Worm (Caenorhabditis elegans) whole organism, mixed stage, embryonic: Measurements from ENCODE around the gene atl-1.

Experiments
- M03D4.4 ChIP-seq: sonication (generic microtip); optimal IDR thresholded peaks from 2 replicates; lab custom pipeline; 2017; ENCODE audit warnings: mild to moderate bottlenecking, missing genetic modification characterization, missing compliant biosample characterization
- bed-3 ChIP-seq: fragments of 200-800 bp; sonication (Bioruptor generic); optimal IDR thresholded peaks from 3 replicates; lab custom pipeline; 2018; ENCODE audit warnings: mild to moderate bottlenecking, missing genetic modification characterization, moderate library complexity, missing compliant biosample characterization
- blmp-1 ChIP-seq: fragments of 150-350 bp; optimal IDR thresholded peaks from 2 replicates; lab custom pipeline; 2014; ENCODE audit warnings: missing biosample characterization, missing genetic modification characterization
- ceh-39 ChIP-seq: fragments of 150-350 bp; optimal IDR thresholded peaks from 2 replicates; lab custom pipeline; 2014; ENCODE audit warnings: missing biosample characterization, missing genetic modification characterization
- ceh-43 ChIP-seq: fragments of 200-800 bp; sonication (Bioruptor generic); optimal IDR thresholded peaks from 2 replicates; lab custom pipeline; 2018; ENCODE audit warnings: mild to moderate bottlenecking, missing genetic modification characterization, moderate library complexity, missing compliant biosample characterization
- ceh-83 ChIP-seq: fragments of 200-800 bp; sonication (Bioruptor generic); optimal IDR thresholded peaks from 2 replicates; lab custom pipeline; 2018; ENCODE audit warnings: mild to moderate bottlenecking, missing genetic modification characterization, missing compliant biosample characterization
- ces-1 ChIP-seq: fragments of 150-350 bp; optimal IDR thresholded peaks from 2 replicates; lab custom pipeline; 2014; ENCODE audit warnings: missing biosample characterization, missing genetic modification reagents, missing genetic modification characterization
- cnd-1 ChIP-seq: fragments of 200-800 bp; sonication (Bioruptor generic); optimal IDR thresholded peaks from 2 replicates; lab custom pipeline; 2018; ENCODE audit warnings: mild to moderate bottlenecking, missing genetic modification characterization, missing compliant biosample characterization
- drap-1 ChIP-seq: fragments of 200-800 bp; sonication (Bioruptor generic); optimal IDR thresholded peaks from 3 replicates; lab custom pipeline; 2018; ENCODE audit warnings: mild to moderate bottlenecking, missing genetic modification characterization, missing compliant biosample characterization
- elt-3 ChIP-seq: fragments of 150-350 bp; optimal IDR thresholded peaks from 2 replicates; lab custom pipeline; 2014; ENCODE audit warnings: missing biosample characterization, missing genetic modification characterization
- flh-1 ChIP-seq: fragments of 200-800 bp; sonication (Bioruptor generic); optimal IDR thresholded peaks from 2 replicates; lab custom pipeline; 2018; ENCODE audit warnings: mild to moderate bottlenecking, missing genetic modification characterization, moderate library complexity, missing compliant biosample characterization
- ham-2 ChIP-seq: fragments of 200-800 bp; sonication (Bioruptor generic); optimal IDR thresholded peaks from 2 replicates; lab custom pipeline; 2018; ENCODE audit warnings: mild to moderate bottlenecking, missing genetic modification characterization, missing compliant biosample characterization
- hlh-1 ChIP-seq: fragments of 150-350 bp; optimal IDR thresholded peaks from 2 replicates; lab custom pipeline; 2014; ENCODE audit warnings: missing biosample characterization, missing genetic modification reagents, missing genetic modification characterization
- lin-13 ChIP-seq: fragments of 150-350 bp; optimal IDR thresholded peaks from 2 replicates; lab custom pipeline; 2014; ENCODE audit warnings: missing biosample characterization, missing genetic modification characterization
- lin-32 ChIP-seq: fragments of 200-800 bp; sonication (Bioruptor generic); optimal IDR thresholded peaks from 2 replicates; lab custom pipeline; 2018; ENCODE audit warnings: mild to moderate bottlenecking, missing genetic modification characterization, missing compliant biosample characterization
- lsy-2 ChIP-seq: fragments of 150-350 bp; optimal IDR thresholded peaks from 2 replicates; lab custom pipeline; 2014; ENCODE audit warnings: missing biosample characterization, missing genetic modification characterization
- mab-5 ChIP-seq: fragments of 150-350 bp; optimal IDR thresholded peaks from 2 replicates; lab custom pipeline; 2014; ENCODE audit warnings: missing biosample characterization, missing genetic modification characterization
- mep-1 ChIP-seq: fragments of 150-350 bp; optimal IDR thresholded peaks from 2 replicates; lab custom pipeline; 2017; ENCODE audit warnings: missing biosample characterization, missing genetic modification reagents, missing genetic modification characterization, inconsistent platforms
- mls-2 ChIP-seq: sonication (generic microtip); optimal IDR thresholded peaks from 2 replicates; lab custom pipeline; 2016; ENCODE audit warnings: mild to moderate bottlenecking, missing genetic modification characterization, moderate library complexity, missing compliant biosample characterization
- nhr-12 ChIP-seq: fragments of 150-350 bp; optimal IDR thresholded peaks from 2 replicates; lab custom pipeline; 2014; ENCODE audit warnings: missing biosample characterization, missing genetic modification characterization
- nhr-2 ChIP-seq: fragments of 150-350 bp; optimal IDR thresholded peaks from 2 replicates; lab custom pipeline; 2014; ENCODE audit warnings: missing biosample characterization, missing genetic modification characterization
- nhr-237 ChIP-seq: fragments of 150-350 bp; optimal IDR thresholded peaks from 2 replicates; lab custom pipeline; 2014; ENCODE audit warnings: missing biosample characterization, missing genetic modification characterization
- nhr-28 ChIP-seq: fragments of 150-350 bp; optimal IDR thresholded peaks from 2 replicates; lab custom pipeline; 2014; ENCODE audit warnings: missing biosample characterization, missing genetic modification characterization
- nhr-76 ChIP-seq: sonication (generic microtip); optimal IDR thresholded peaks from 2 replicates; lab custom pipeline; 2017; ENCODE audit warnings: missing biosample characterization, missing genetic modification characterization
- pha-4 ChIP-seq: fragments of 150-350 bp; optimal IDR thresholded peaks from 2 replicates; lab custom pipeline; 2018; ENCODE audit warnings: missing biosample characterization, missing genetic modification reagents, missing genetic modification characterization
- sem-2 ChIP-seq: fragments of 200-800 bp; sonication (Bioruptor generic); optimal IDR thresholded peaks from 2 replicates; lab custom pipeline; 2018; ENCODE audit warnings: mild to moderate bottlenecking, missing genetic modification characterization, missing compliant biosample characterization
- snpc-4 ChIP-seq: fragments of 150-350 bp; optimal IDR thresholded peaks from 2 replicates; lab custom pipeline; 2014; ENCODE audit warnings: missing biosample characterization, missing genetic modification characterization
- sptf-1 ChIP-seq: sonication (generic microtip); optimal IDR thresholded peaks from 2 replicates; lab custom pipeline; 2017; ENCODE audit warnings: mild to moderate bottlenecking, missing genetic modification characterization, moderate library complexity, missing compliant biosample characterization
- tbx-8 ChIP-seq: fragments of 200-800 bp; sonication (Bioruptor generic); optimal IDR thresholded peaks from 2 replicates; lab custom pipeline; 2018; ENCODE audit warnings: mild to moderate bottlenecking, missing genetic modification characterization, moderate library complexity, missing compliant biosample characterization
- zip-8 ChIP-seq: fragments of 150-350 bp; optimal IDR thresholded peaks from 2 replicates; lab custom pipeline; 2014; ENCODE audit warnings: missing biosample characterization, missing genetic modification characterization
- ztf-11 ChIP-seq: fragments of 150-350 bp; optimal IDR thresholded peaks from 2 replicates; lab custom pipeline; 2014; ENCODE audit warnings: missing biosample characterization, missing genetic modification characterization

atl-1 gene

ce11 chrV:9661514-9661913 lies 16.1 kb upstream of the atl-1 start, which contains the start of gene pitr-4:
pitr-4 (minus strand) TSS chrV:9661614.
- TF ChIP-seq lin-32, result no peak
- no peak for TF ChIP-seq ceh-83
- TF ChIP-seq M03D4.4 (tag; lab: Kevin White, UChicago), result no peak
- no peak for TF ChIP-seq snpc-4 (tag; lab: Kevin White, UChicago)
- TF ChIP-seq nhr-28 (tag; lab: Kevin White, UChicago), result no peak
- TF ChIP-seq bed-3 (GFP tag; lab: Kevin White, UChicago), result no peak
- no peak for TF ChIP-seq nhr-237
- no peak for TF ChIP-seq mls-2 (tag; lab: Kevin White, UChicago)
- no peak for TF ChIP-seq lsy-2 (tag; lab: Kevin White, UChicago)
- TF ChIP-seq flh-1 (GFP tag; lab: Kevin White, UChicago), result no peak
- TF ChIP-seq mep-1 (tag; lab: Kevin White, UChicago), result no peak
- no peak for TF ChIP-seq elt-3
- no peak for TF ChIP-seq drap-1
- TF ChIP-seq tbx-8 (GFP tag; lab: Kevin White, UChicago), result no peak
- no peak for TF ChIP-seq mab-5 (tag; lab: Kevin White, UChicago)
- no peak for TF ChIP-seq ceh-43 (GFP tag; lab: Kevin White, UChicago)
- TF ChIP-seq ztf-11 (tag; lab: Kevin White, UChicago), result no peak
- TF ChIP-seq ham-2 (GFP tag; lab: Kevin White, UChicago), result no peak
- TF ChIP-seq pha-4, result no peak
- no peak for TF ChIP-seq sptf-1

ce11 chrV:9654154-9654805 lies 8.9 kb upstream of the atl-1 start, which contains the start of gene cyp-29A4:
cyp-29A4 (plus strand) TSS chrV:9654755.
- TF ChIP-seq ceh-83, result no peak
- TF ChIP-seq ceh-43 (GFP tag; lab: Kevin White, UChicago), result no peak
- TF ChIP-seq mep-1 (tag; lab: Kevin White, UChicago), result no peak
- no peak for TF ChIP-seq lin-32

DNA sequence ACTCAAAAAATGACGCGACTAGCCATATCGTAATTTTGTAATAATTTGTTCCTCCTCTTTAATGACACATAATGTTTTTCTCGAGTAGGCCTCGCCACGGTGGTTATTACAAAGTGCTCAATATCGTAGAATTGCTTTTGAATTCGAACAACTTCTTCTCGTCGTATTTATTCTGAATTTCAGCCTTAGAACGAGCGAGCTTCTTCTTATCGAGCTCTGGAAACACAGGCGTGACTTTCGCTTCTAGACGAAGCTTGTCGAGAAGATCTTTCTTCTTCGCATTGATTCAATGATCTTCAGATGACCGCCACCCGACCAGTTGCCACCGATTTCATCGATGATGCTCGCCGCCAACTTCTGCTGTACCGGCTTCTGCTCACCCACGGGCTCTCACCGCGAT lies 5.9 kb upstream of the atl-1 start, which contains the start of gene T06E4.21:
Gene T06E4.21, plus strand, starts transcription at position 301 of the 400 bp plus-strand sequence.
- TF ChIP-seq ces-1 (GFP tag; lab: Kevin White, UChicago), result no peak
- no peak for TF ChIP-seq pha-4
- TF ChIP-seq ztf-11 (tag; lab: Kevin White, UChicago), result no peak
- TF ChIP-seq nhr-12 (tag; lab: Kevin White, UChicago), result no peak
- TF ChIP-seq sem-2, result no peak
- TF ChIP-seq lsy-2 (tag; lab: Kevin White, UChicago), result no peak
- TF ChIP-seq sptf-1, result no peak
- TF ChIP-seq ceh-83, result no peak
- TF ChIP-seq mep-1 (tag; lab: Kevin White, UChicago), result no peak
- TF ChIP-seq cnd-1 (tag; lab: Kevin White, UChicago), result no peak
- TF ChIP-seq lin-32, result no peak
- no peak for TF ChIP-seq ceh-39 (tag; lab: Kevin White, UChicago)
- no peak for TF ChIP-seq hlh-1 (tag; lab: Kevin White, UChicago)
- TF ChIP-seq zip-8, result no peak
- no peak for TF ChIP-seq blmp-1 (tag; lab: Kevin White, UChicago)
- TF ChIP-seq flh-1 (GFP tag; lab: Kevin White, UChicago), result no peak

DNA sequence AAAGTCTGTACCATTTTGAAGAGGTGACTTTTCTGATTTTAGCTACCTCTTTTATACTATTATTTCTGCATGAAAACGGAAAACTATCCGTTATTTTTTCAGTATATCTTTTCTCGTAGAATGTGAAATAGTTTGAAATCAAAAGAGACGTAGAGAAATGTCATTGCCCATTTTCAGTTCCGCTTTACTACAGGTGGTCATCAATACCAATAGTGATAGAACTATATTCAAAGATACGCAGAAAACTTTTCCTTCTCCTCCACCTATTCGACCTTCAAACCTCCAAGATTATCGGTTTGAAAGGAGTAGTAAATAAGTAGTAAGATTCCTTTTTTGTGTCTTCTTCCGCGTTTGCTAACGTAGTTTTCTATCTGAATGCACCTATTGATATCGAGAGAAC lies 12.1 kb downstream of the atl-1 start, which contains the start of gene col-147:
Gene col-147, minus strand, starts transcription at position 26 of the 400 bp plus-strand sequence.
- TF ChIP-seq snpc-4 (tag; lab: Kevin White, UChicago) (no peak), flh-1 (GFP tag; lab: Kevin White, UChicago) (no peak), nhr-28 (tag; lab: Kevin White, UChicago) (no peak), sem-2 (no peak), nhr-76 (tag; lab: Kevin White, UChicago) (no peak), lsy-2 (tag; lab: Kevin White, UChicago) (no peak), mep-1 (tag; lab: Kevin White, UChicago) (no peak), tbx-8 (GFP tag; lab: Kevin White, UChicago) (no peak), lin-32 (no peak), nhr-2 (tag; lab: Kevin White, UChicago) (no peak), lin-13 (tag; lab: Kevin White, UChicago) (no peak), sptf-1 (no peak), blmp-1 (tag; lab: Kevin White, UChicago) (no peak), mab-5 (tag; lab: Kevin White, UChicago) (no peak), elt-3 (no peak), ham-2 (GFP tag; lab: Kevin White, UChicago) (no peak), ces-1 (GFP tag; lab: Kevin White, UChicago) (no peak)
